Worm (Caenorhabditis elegans) whole organism, L2 larva: ENCODE data around the gene spn-4.

Experiments used
- C34F6.9 ChIP-seq: fragments of 150-350 bp; optimal IDR thresholded peaks from 2 replicates; lab custom pipeline; 2014; ENCODE audit warnings: missing biosample characterization, missing genetic modification characterization
- F13H6.1 ChIP-seq: sonication (generic microtip); optimal IDR thresholded peaks from 2 replicates; lab custom pipeline; 2016; ENCODE audit warnings: missing genetic modification characterization, missing compliant biosample characterization
- R02D3.7 ChIP-seq: fragments of 150-350 bp; optimal IDR thresholded peaks from 2 replicates; lab custom pipeline; 2014; ENCODE audit warnings: missing biosample characterization, missing genetic modification characterization
- ZK546.5 ChIP-seq: sonication (generic microtip); optimal IDR thresholded peaks from 2 replicates; lab custom pipeline; 2017; ENCODE audit warnings: missing biosample characterization, missing genetic modification characterization
- aly-2 ChIP-seq: fragments of 150-350 bp; optimal IDR thresholded peaks from 2 replicates; lab custom pipeline; 2014; ENCODE audit warnings: missing biosample characterization, missing genetic modification characterization
- ceh-16 ChIP-seq: fragments of 150-350 bp; optimal IDR thresholded peaks from 2 replicates; lab custom pipeline; 2014; ENCODE audit warnings: missing biosample characterization, missing genetic modification characterization
- ceh-82 ChIP-seq: fragments of 150-350 bp; optimal IDR thresholded peaks from 2 replicates; lab custom pipeline; 2014; ENCODE audit warnings: missing biosample characterization, missing genetic modification characterization
- crh-2 ChIP-seq: sonication (generic microtip); optimal IDR thresholded peaks from 2 replicates; lab custom pipeline; 2017; ENCODE audit warnings: missing biosample characterization, missing genetic modification characterization
- dmd-4 ChIP-seq: sonication (generic microtip); optimal IDR thresholded peaks from 2 replicates; lab custom pipeline; 2017; ENCODE audit warnings: missing biosample characterization, missing genetic modification characterization
- elt-1 ChIP-seq: fragments of 150-350 bp; optimal IDR thresholded peaks from 2 replicates; lab custom pipeline; 2014; ENCODE audit warnings: missing biosample characterization, missing genetic modification characterization
- fos-1 ChIP-seq: fragments of 150-350 bp; optimal IDR thresholded peaks from 2 replicates; lab custom pipeline; 2014; ENCODE audit warnings: missing biosample characterization, missing genetic modification characterization
- lin-13 ChIP-seq: fragments of 150-350 bp; optimal IDR thresholded peaks from 2 replicates; lab custom pipeline; 2014; ENCODE audit warnings: missing biosample characterization, missing genetic modification reagents, missing genetic modification characterization
- lsy-2 ChIP-seq, 2 experiments: fragments of 150-350 bp in 1 of 2; sonication (generic microtip) in 1 of 2; optimal IDR thresholded peaks; 2 replicates each; lab custom pipeline; 2014 to 2017; ENCODE audit warnings: missing biosample characterization in 2 of 2, missing genetic modification characterization in 2 of 2
- mab-5 ChIP-seq: fragments of 150-350 bp; optimal IDR thresholded peaks from 2 replicates; lab custom pipeline; 2014; ENCODE audit warnings: missing biosample characterization, missing genetic modification characterization
- mbf-1 ChIP-seq: sonication (generic microtip); optimal IDR thresholded peaks from 2 replicates; lab custom pipeline; 2017; ENCODE audit warnings: missing biosample characterization, missing genetic modification characterization
- mdl-1 ChIP-seq, 2 experiments: fragments of 150-350 bp in 1 of 2; sonication (generic microtip) in 1 of 2; optimal IDR thresholded peaks; 2 replicates each; lab custom pipeline; 2017; ENCODE audit warnings: missing biosample characterization in 2 of 2, missing genetic modification characterization in 2 of 2
- nhr-10 ChIP-seq: sonication (generic microtip); optimal IDR thresholded peaks from 2 replicates; lab custom pipeline; 2017; ENCODE audit warnings: missing biosample characterization, missing genetic modification characterization
- nhr-129 ChIP-seq: fragments of 150-350 bp; optimal IDR thresholded peaks from 2 replicates; lab custom pipeline; 2014; ENCODE audit warnings: missing biosample characterization, missing genetic modification characterization
- nhr-21 ChIP-seq: fragments of 150-350 bp; optimal IDR thresholded peaks from 2 replicates; lab custom pipeline; 2014; ENCODE audit warnings: missing biosample characterization, missing genetic modification characterization
- nhr-23 ChIP-seq: fragments of 150-350 bp; optimal IDR thresholded peaks from 2 replicates; lab custom pipeline; 2014; ENCODE audit warnings: missing biosample characterization, missing genetic modification reagents, missing genetic modification characterization
- nhr-237 ChIP-seq: fragments of 150-350 bp; optimal IDR thresholded peaks from 2 replicates; lab custom pipeline; 2014; ENCODE audit warnings: missing biosample characterization, missing genetic modification characterization
- nhr-25 ChIP-seq: fragments of 150-350 bp; sonication (generic microtip); optimal IDR thresholded peaks from 3 replicates; lab custom pipeline; 2014; ENCODE audit warnings: missing biosample characterization, missing genetic modification characterization
- nhr-6 ChIP-seq: fragments of 150-350 bp; optimal IDR thresholded peaks from 2 replicates; lab custom pipeline; 2014; ENCODE audit warnings: missing biosample characterization, missing genetic modification characterization
- nhr-77 ChIP-seq: fragments of 150-350 bp; optimal IDR thresholded peaks from 2 replicates; lab custom pipeline; 2014; ENCODE audit warnings: missing biosample characterization, missing genetic modification characterization
- peb-1 ChIP-seq: fragments of 150-350 bp; optimal IDR thresholded peaks from 2 replicates; lab custom pipeline; 2014; ENCODE audit warnings: missing biosample characterization, missing genetic modification characterization
- sem-4 ChIP-seq: fragments of 150-350 bp; optimal IDR thresholded peaks from 2 replicates; lab custom pipeline; 2014; ENCODE audit warnings: missing biosample characterization, missing genetic modification reagents, missing genetic modification characterization
- sma-9 ChIP-seq, 2 experiments: fragments of 150-350 bp in 1 of 2; sonication (generic microtip) in 1 of 2; optimal IDR thresholded peaks; 2 replicates each; lab custom pipeline; 2014 to 2016; ENCODE audit warnings: missing genetic modification characterization in 2 of 2, mild to moderate bottlenecking in 1 of 2, missing biosample characterization in 1 of 2, missing compliant biosample characterization in 1 of 2, missing genetic modification reagents in 1 of 2, moderate library complexity in 1 of 2
- snpc-4 ChIP-seq: fragments of 150-350 bp; optimal IDR thresholded peaks from 2 replicates; lab custom pipeline; 2014; ENCODE audit warnings: missing biosample characterization, missing genetic modification characterization
- unc-39 ChIP-seq: fragments of 150-350 bp; optimal IDR thresholded peaks from 2 replicates; lab custom pipeline; 2014; ENCODE audit warnings: missing biosample characterization, missing genetic modification characterization
- zag-1 ChIP-seq: fragments of 150-350 bp; optimal IDR thresholded peaks from 2 replicates; lab custom pipeline; 2014; ENCODE audit warnings: missing biosample characterization, missing genetic modification characterization
- ztf-1 ChIP-seq: fragments of 200-800 bp; sonication (Bioruptor generic); conservative IDR thresholded peaks from 2 replicates; pipeline ENCODE4 v1.3.6; 2022; ENCODE audit warnings: missing genetic modification characterization, missing compliant biosample characterization
- ztf-11 ChIP-seq: sonication (generic microtip); optimal IDR thresholded peaks from 2 replicates; lab custom pipeline; 2017; ENCODE audit warnings: missing biosample characterization, missing genetic modification characterization
- ztf-4 ChIP-seq: fragments of 150-350 bp; optimal IDR thresholded peaks from 2 replicates; lab custom pipeline; 2014; ENCODE audit warnings: missing biosample characterization, missing genetic modification characterization

spn-4 gene

DNA sequence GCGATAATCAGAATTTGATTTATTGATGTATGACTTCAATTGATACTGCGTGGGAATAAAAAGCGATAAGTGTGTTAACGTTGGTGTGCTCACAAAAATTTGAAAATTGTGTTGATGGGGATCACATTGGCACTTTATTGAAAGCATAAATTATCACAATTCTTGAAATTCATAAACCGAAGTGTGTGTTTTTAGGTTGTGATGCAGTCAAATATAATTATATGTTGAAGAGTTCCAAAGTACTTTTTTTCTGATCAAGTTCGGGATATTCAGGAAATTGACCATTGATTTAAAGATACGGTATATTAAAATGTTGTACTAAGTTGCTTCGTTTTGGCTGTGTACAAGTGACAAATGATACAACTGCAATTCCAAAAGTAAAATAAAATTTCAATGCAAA lies 9.0 kb downstream of the spn-4 start, which contains the start of gene srh-28:
srh-28 (minus strand) TSS at position 101 of the 400 bp plus-strand sequence.
- no peak for TF ChIP-seq unc-39 (tag; lab: Kevin White, UChicago)

ce11 chrV:6773735-6774134 lies 11.0 kb downstream of the spn-4 start, which contains the start of gene ZC404.16:
ZC404.16 (minus strand) TSS chrV:6773835.
- no peak for TF ChIP-seq nhr-6 (tag; lab: Kevin White, UChicago)

- TF ChIP-seq ceh-82 (tag; lab: Kevin White, UChicago) = no peak
- TF ChIP-seq mdl-1 (tag; optimal IDR thresholded peaks at IDR 0.05; lab: Kevin White, UChicago) = no peak
- TF ChIP-seq C34F6.9 (tag; lab: Kevin White, UChicago) = no peak
- TF ChIP-seq nhr-23 = no peak
- no peak for TF ChIP-seq mbf-1 (tag; lab: Kevin White, UChicago)
- TF ChIP-seq nhr-77 (tag; lab: Kevin White, UChicago) = no peak
- TF ChIP-seq F13H6.1 (tag; lab: Kevin White, UChicago) = no peak
- TF ChIP-seq nhr-129 (tag; lab: Kevin White, UChicago) = no peak
- TF ChIP-seq ztf-1 = no peak
- no peak for TF ChIP-seq dmd-4
- TF ChIP-seq sma-9 (GFP tag; optimal IDR thresholded peaks at IDR 0.05; lab: Kevin White, UChicago) = no peak
- TF ChIP-seq sma-9 (tag; optimal IDR thresholded peaks at IDR 0.05; lab: Kevin White, UChicago) = no peak
- no peak for TF ChIP-seq snpc-4 (tag; lab: Kevin White, UChicago)
- no peak for TF ChIP-seq unc-39 (tag; lab: Kevin White, UChicago)
- TF ChIP-seq aly-2 (tag; lab: Kevin White, UChicago) = no peak
- TF ChIP-seq sem-4 (tag; lab: Kevin White, UChicago) = no peak
- no peak for TF ChIP-seq nhr-237 (tag; lab: Kevin White, UChicago)
- no peak for TF ChIP-seq ztf-11
- TF ChIP-seq fos-1 (tag; lab: Kevin White, UChicago) = no peak
- TF ChIP-seq ceh-16 (tag; lab: Kevin White, UChicago) = no peak
These were observed 13.1 kb downstream of the spn-4 start, which contains the start of gene srh-30 for ce11 chrV:6771645-6772044. srh-30 (minus strand) TSS chrV:6771745.

DNA sequence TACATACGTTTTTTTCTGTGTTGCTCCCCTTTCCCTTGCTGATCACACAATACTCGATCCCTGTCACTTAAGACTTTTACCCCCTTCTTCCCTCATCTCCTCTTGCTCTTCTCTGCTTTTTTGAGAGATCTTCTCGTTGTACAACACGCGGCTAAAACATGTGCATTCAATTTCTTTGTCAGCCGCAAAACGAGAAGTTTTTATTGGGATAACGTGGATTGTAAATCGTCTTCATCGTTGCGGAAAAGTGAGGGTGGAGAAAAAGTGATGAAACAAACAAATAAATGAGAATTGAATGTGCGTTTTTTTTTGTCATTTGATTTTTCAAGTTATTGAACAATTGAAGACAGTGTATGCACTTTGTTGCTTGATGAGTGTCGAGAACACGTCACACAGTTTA lies 15.3 kb downstream of the spn-4 start:
- TF ChIP-seq nhr-25 (tag; lab: Kevin White, UChicago) (no peak), elt-1 (no peak), nhr-21 (no peak), ZK546.5 (tag; lab: Kevin White, UChicago) (no peak), F13H6.1 (tag; lab: Kevin White, UChicago) (no peak), ztf-4 (tag; lab: Kevin White, UChicago) (no peak), zag-1 (tag; lab: Kevin White, UChicago) (no peak), crh-2 (tag; lab: Kevin White, UChicago) (no peak), nhr-77 (tag; lab: Kevin White, UChicago) (no peak), sem-4 (tag; lab: Kevin White, UChicago) (no peak), lsy-2 (tag; optimal IDR thresholded peaks at IDR 0.05; lab: Kevin White, UChicago) (no peak), lin-13 (GFP tag; lab: Kevin White, UChicago) (no peak), peb-1 (tag; lab: Kevin White, UChicago) (no peak), sma-9 (GFP tag; optimal IDR thresholded peaks at IDR 0.05; lab: Kevin White, UChicago) (no peak), sma-9 (tag; optimal IDR thresholded peaks at IDR 0.05; lab: Kevin White, UChicago) (no peak), R02D3.7 (tag; lab: Kevin White, UChicago) (no peak), mab-5 (tag; lab: Kevin White, UChicago) (no peak)
- TF ChIP-seq, all 48 proteins: peak for 0

DNA sequence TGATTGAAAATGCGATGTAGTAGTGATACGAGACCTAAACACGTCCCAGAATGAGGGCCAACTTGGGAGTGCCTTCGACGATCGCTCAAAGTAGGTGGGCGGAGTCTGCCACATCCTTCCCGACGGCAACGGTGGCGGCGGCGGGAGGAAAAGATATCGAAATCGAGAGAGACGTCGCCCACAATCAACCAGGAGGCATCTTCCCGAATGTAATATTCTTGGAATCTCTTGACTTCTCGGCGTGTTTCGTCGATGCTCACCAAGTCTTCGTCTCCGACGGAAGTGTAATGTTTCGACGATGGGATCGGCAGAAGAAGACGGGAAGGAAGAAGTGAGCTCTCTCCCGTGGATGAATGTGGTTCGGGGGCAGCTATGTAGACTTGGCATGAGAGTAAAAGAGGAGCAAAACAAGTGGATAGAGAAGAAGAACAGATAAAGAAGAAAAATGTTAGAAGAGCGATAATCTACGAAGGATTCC lies 16.2 kb downstream of the spn-4 start, which contains the start of the genes T25F10.1 and clik-1:
T25F10.1 (plus strand) TSS at position 51 of the 478 bp plus-strand sequence.
clik-1 (minus strand) TSS at position 281 of the 478 bp plus-strand sequence.
- TF ChIP-seq sma-9 (GFP tag; optimal IDR thresholded peaks at IDR 0.05; lab: Kevin White, UChicago) (peak; percentile 3), sma-9 (tag; optimal IDR thresholded peaks at IDR 0.05; lab: Kevin White, UChicago) (no peak), ceh-16 (tag; lab: Kevin White, UChicago) (no peak), F13H6.1 (tag; lab: Kevin White, UChicago) (peak; percentile 63), nhr-129 (tag; lab: Kevin White, UChicago) (peak; percentile 62), nhr-10 (tag; lab: Kevin White, UChicago) (no peak)
